Fruit fly (Drosophila melanogaster) whole organism, embryonic: ENCODE measurements around the gene Psn.

Experiments used
- Ada2b ChIP-seq: fragments of 200-800 bp; sonication (Bioruptor generic); IDR thresholded peaks from 2 replicates; pipeline ENCODE4 v1.3.6; 2022; ENCODE audit warnings: missing biosample characterization, missing genetic modification characterization
- Bteb2 ChIP-seq: fragments of 200-800 bp; sonication (Bioruptor generic); optimal IDR thresholded peaks from 2 replicates; lab custom pipeline; 2016; ENCODE audit warnings: missing biosample characterization, missing genetic modification characterization
- CG10209 ChIP-seq: fragments of 200-800 bp; sonication (Bioruptor generic); optimal IDR thresholded peaks from 3 replicates; lab custom pipeline; 2017; ENCODE audit warnings: missing biosample characterization, mild to moderate bottlenecking, missing genetic modification characterization, missing genetic modification reagents
- CG10267 ChIP-seq: fragments of 200-800 bp; sonication (Bioruptor generic); optimal IDR thresholded peaks from 2 replicates; lab custom pipeline; 2018; ENCODE audit warnings: missing biosample characterization, mild to moderate bottlenecking, missing genetic modification characterization, moderate library complexity
- CG10462 ChIP-seq: fragments of 200-800 bp; sonication (Bioruptor generic); optimal IDR thresholded peaks from 2 replicates; lab custom pipeline; 2016; ENCODE audit warnings: missing biosample characterization, missing genetic modification characterization
- CG11723 ChIP-seq: fragments of 200-800 bp; sonication (Bioruptor generic); optimal IDR thresholded peaks from 2 replicates; lab custom pipeline; 2017; ENCODE audit warnings: missing biosample characterization, mild to moderate bottlenecking, missing genetic modification characterization
- CG14860 ChIP-seq: fragments of 200-800 bp; sonication (Bioruptor generic); IDR thresholded peaks from 3 replicates; pipeline ENCODE4 v1.3.6; 2022; ENCODE audit warnings: missing biosample characterization, missing genetic modification characterization; ENCODE audit not compliant: partially characterized antibody
- CG1529 ChIP-seq: fragments of 200-800 bp; sonication (Bioruptor generic); optimal IDR thresholded peaks from 3 replicates; lab custom pipeline; 2018; ENCODE audit warnings: missing biosample characterization, missing genetic modification characterization
- CG15601 ChIP-seq: fragments of 200-800 bp; sonication (Bioruptor generic); optimal IDR thresholded peaks from 3 replicates; lab custom pipeline; 2019; ENCODE audit warnings: missing biosample characterization, mild to moderate bottlenecking, missing genetic modification characterization, moderate library complexity
- CG17912 ChIP-seq: fragments of 200-800 bp; sonication (Bioruptor generic); optimal IDR thresholded peaks from 2 replicates; lab custom pipeline; 2018; ENCODE audit warnings: missing biosample characterization, mild to moderate bottlenecking, missing genetic modification characterization
- CG18011 ChIP-seq: fragments of 200-800 bp; sonication (Bioruptor generic); optimal IDR thresholded peaks from 2 replicates; lab custom pipeline; 2017; ENCODE audit warnings: missing biosample characterization, missing genetic modification characterization, mild to moderate bottlenecking, moderate library complexity, missing genotype
- CG2889 ChIP-seq: fragments of 200-800 bp; sonication (Bioruptor generic); IDR thresholded peaks from 3 replicates; pipeline ENCODE4 v1.3.6; 2022; ENCODE audit warnings: missing biosample characterization, missing genetic modification characterization
- CG31224 ChIP-seq: fragments of 200-800 bp; sonication (Bioruptor generic); IDR thresholded peaks from 2 replicates; pipeline ENCODE4 v1.3.6; 2022; ENCODE audit warnings: missing biosample characterization, missing genetic modification characterization
- CG34224 ChIP-seq: fragments of 200-800 bp; sonication (Bioruptor generic); IDR thresholded peaks from 3 replicates; pipeline ENCODE4 v1.3.6; 2022; ENCODE audit warnings: missing biosample characterization, missing genetic modification characterization; ENCODE audit not compliant: partially characterized antibody
- CG4707 ChIP-seq: fragments of 200-800 bp; sonication (Bioruptor generic); optimal IDR thresholded peaks from 2 replicates; lab custom pipeline; 2018; ENCODE audit warnings: missing biosample characterization, mild to moderate bottlenecking, missing genetic modification characterization, moderate library complexity
- CG4854 ChIP-seq: fragments of 200-800 bp; sonication (Bioruptor generic); optimal IDR thresholded peaks from 2 replicates; lab custom pipeline; 2016; ENCODE audit warnings: missing biosample characterization, missing genetic modification characterization, inconsistent platforms
- CG5245 ChIP-seq: fragments of 200-800 bp; sonication (Bioruptor generic); optimal IDR thresholded peaks from 3 replicates; lab custom pipeline; 2016; ENCODE audit warnings: missing biosample characterization, missing genetic modification characterization
- CG6683 ChIP-seq: fragments of 200-800 bp; sonication (Bioruptor generic); optimal IDR thresholded peaks from 2 replicates; lab custom pipeline; 2017; ENCODE audit warnings: missing biosample characterization, mild to moderate bottlenecking, missing genetic modification characterization, missing genetic modification reagents
- CG6765 ChIP-seq: fragments of 200-800 bp; sonication (Bioruptor generic); optimal IDR thresholded peaks from 3 replicates; lab custom pipeline; 2017; ENCODE audit warnings: missing biosample characterization, mild to moderate bottlenecking, missing genetic modification characterization
- CG7786 ChIP-seq: fragments of 200-800 bp; sonication (Bioruptor generic); optimal IDR thresholded peaks from 2 replicates; lab custom pipeline; 2016; ENCODE audit warnings: missing biosample characterization, missing genetic modification characterization
- CG7928 ChIP-seq: fragments of 200-800 bp; sonication (Bioruptor generic); optimal IDR thresholded peaks from 2 replicates; lab custom pipeline; 2017; ENCODE audit warnings: missing biosample characterization, mild to moderate bottlenecking, missing genetic modification characterization
- CG8359 ChIP-seq: fragments of 200-800 bp; sonication (Bioruptor generic); optimal IDR thresholded peaks from 2 replicates; lab custom pipeline; 2017; ENCODE audit warnings: missing biosample characterization, mild to moderate bottlenecking, missing genetic modification characterization, borderline replicate concordance
- CG8478 ChIP-seq: fragments of >200 bp; optimal IDR thresholded peaks from 2 replicates; lab custom pipeline; 2018
- CG9609 ChIP-seq: fragments of 200-800 bp; sonication (Bioruptor generic); optimal IDR thresholded peaks from 3 replicates; lab custom pipeline; 2016; ENCODE audit warnings: missing biosample characterization, missing genetic modification characterization
- CTCF ChIP-seq: fragments of 200-800 bp; sonication (Bioruptor generic); optimal IDR thresholded peaks from 2 replicates; lab custom pipeline; 2017; ENCODE audit warnings: missing biosample characterization, mild to moderate bottlenecking, missing genetic modification characterization, moderate library complexity
- Camta ChIP-seq: fragments of 200-800 bp; sonication (Bioruptor generic); optimal IDR thresholded peaks from 2 replicates; lab custom pipeline; 2016; ENCODE audit warnings: missing biosample characterization, missing genetic modification characterization
- Chrac-16 ChIP-seq: fragments of 200-800 bp; sonication (Bioruptor generic); optimal IDR thresholded peaks from 3 replicates; lab custom pipeline; 2016; ENCODE audit warnings: missing biosample characterization, missing genetic modification characterization
- D19A ChIP-seq: fragments of 200-800 bp; optimal IDR thresholded peaks from 3 replicates; lab custom pipeline; 2019; ENCODE audit warnings: missing biosample characterization, mild to moderate bottlenecking, missing genetic modification characterization, moderate library complexity
- Dek ChIP-seq: fragments of 200-800 bp; sonication (Bioruptor generic); optimal IDR thresholded peaks from 3 replicates; lab custom pipeline; 2019; ENCODE audit warnings: missing biosample characterization, mild to moderate bottlenecking, missing genetic modification characterization, moderate library complexity
- Dp ChIP-seq: fragments of 200-800 bp; sonication (Bioruptor generic); optimal IDR thresholded peaks from 2 replicates; lab custom pipeline; 2018; ENCODE audit warnings: missing biosample characterization, mild to moderate bottlenecking, missing genetic modification characterization, moderate library complexity
- Dref ChIP-seq: fragments of 200-800 bp; sonication (Bioruptor generic); IDR thresholded peaks from 2 replicates; pipeline ENCODE4 v1.3.6; 2022; ENCODE audit warnings: missing biosample characterization, missing genetic modification characterization
- E2f1 ChIP-seq: fragments of 200-800 bp; sonication (Bioruptor generic); IDR thresholded peaks from 2 replicates; pipeline ENCODE4 v1.3.6; 2022; ENCODE audit warnings: missing biosample characterization, missing genetic modification characterization
- HLH3B ChIP-seq: fragments of 200-800 bp; sonication (Bioruptor generic); IDR thresholded peaks from 2 replicates; pipeline ENCODE4 v1.3.6; 2022; ENCODE audit warnings: missing biosample characterization, missing genetic modification characterization
- HLH4C ChIP-seq: fragments of 200-800 bp; sonication (Bioruptor generic); IDR thresholded peaks from 3 replicates; pipeline ENCODE4 v1.3.6; 2022; ENCODE audit warnings: missing biosample characterization, missing genetic modification characterization; ENCODE audit not compliant: partially characterized antibody
- Jarid2 ChIP-seq: fragments of 200-800 bp; sonication (Bioruptor generic); optimal IDR thresholded peaks from 3 replicates; lab custom pipeline; 2017; ENCODE audit warnings: mild to moderate bottlenecking, missing biosample characterization, missing genetic modification reagents, missing genetic modification characterization
- Oaz ChIP-seq: fragments of 200-800 bp; sonication (Bioruptor generic); IDR thresholded peaks from 2 replicates; pipeline ENCODE4 v1.3.6; 2022; ENCODE audit warnings: missing biosample characterization, missing genetic modification characterization
- TFAM ChIP-seq: fragments of 200-800 bp; sonication (Bioruptor generic); optimal IDR thresholded peaks from 2 replicates; lab custom pipeline; 2017; ENCODE audit warnings: missing biosample characterization, missing genetic modification characterization, inconsistent platforms
- ac ChIP-seq: fragments of 200-800 bp; sonication (Bioruptor generic); optimal IDR thresholded peaks from 3 replicates; lab custom pipeline; 2017; ENCODE audit warnings: missing biosample characterization, mild to moderate bottlenecking, missing genetic modification characterization
- chm ChIP-seq: fragments of 200-800 bp; sonication (Bioruptor generic); IDR thresholded peaks from 2 replicates; pipeline ENCODE4 v1.3.6; 2022; ENCODE audit warnings: missing biosample characterization, missing genetic modification characterization
- cwo ChIP-seq: fragments of 200-800 bp; sonication (Bioruptor generic); optimal IDR thresholded peaks from 3 replicates; lab custom pipeline; 2017; ENCODE audit warnings: missing biosample characterization, missing genetic modification characterization, mild to moderate bottlenecking, moderate library complexity, missing genetic modification reagents
- dpn ChIP-seq, 2 experiments: fragments of 200-800 bp; sonication (Bioruptor generic); optimal IDR thresholded peaks; 3 replicates each; lab custom pipeline; 2016; ENCODE audit warnings: missing biosample characterization in 2 of 2, missing genetic modification characterization in 2 of 2
- fd96Cb ChIP-seq: fragments of 200-800 bp; sonication (Bioruptor generic); optimal IDR thresholded peaks from 2 replicates; lab custom pipeline; 2018; ENCODE audit warnings: missing biosample characterization, mild to moderate bottlenecking, missing genetic modification characterization, moderate library complexity
- fu2 ChIP-seq: fragments of 200-800 bp; sonication (Bioruptor generic); optimal IDR thresholded peaks from 2 replicates; lab custom pipeline; 2016; ENCODE audit warnings: missing biosample characterization, missing genetic modification characterization
- gfzf ChIP-seq: fragments of 200-800 bp; sonication (Bioruptor generic); optimal IDR thresholded peaks from 2 replicates; lab custom pipeline; 2016; ENCODE audit warnings: missing biosample characterization, mild to moderate bottlenecking, missing genetic modification characterization, moderate library complexity
- hth ChIP-seq: fragments of >200 bp; optimal IDR thresholded peaks from 2 replicates; lab custom pipeline; 2017; ENCODE audit warnings: inconsistent platforms
- insv ChIP-seq, 2 experiments: fragments of 200-800 bp; sonication (Bioruptor generic); optimal IDR thresholded peaks; 3 replicates each; lab custom pipeline; 2016 to 2018; ENCODE audit warnings: missing biosample characterization in 2 of 2, missing genetic modification characterization in 2 of 2
- nerfin-1 ChIP-seq: fragments of 200-800 bp; sonication (Bioruptor generic); optimal IDR thresholded peaks from 3 replicates; lab custom pipeline; 2019; ENCODE audit warnings: missing biosample characterization, mild to moderate bottlenecking, missing genetic modification characterization, moderate library complexity
- stc ChIP-seq: fragments of 200-800 bp; sonication (Bioruptor generic); IDR thresholded peaks from 2 replicates; pipeline ENCODE4 v1.3.6; 2022; ENCODE audit warnings: missing biosample characterization, missing genetic modification characterization
- tap ChIP-seq: fragments of 200-800 bp; optimal IDR thresholded peaks from 3 replicates; lab custom pipeline; 2019; ENCODE audit warnings: missing biosample characterization, mild to moderate bottlenecking, missing genetic modification characterization, moderate library complexity
- toy ChIP-seq: fragments of 200-800 bp; sonication (Bioruptor generic); IDR thresholded peaks from 2 replicates; pipeline ENCODE4 v1.3.6; 2022; ENCODE audit warnings: missing biosample characterization, missing genetic modification characterization

The Psn gene

dm6 chr3L:20473021-20473799, 40.9 kb downstream of the Psn start, which contains the start of the genes CG32428 and CG5969 (continued):
- TF ChIP-seq CG31224 (GFP tag; lab: Robert Waterston, UW) (peak; percentile 52; the same call in 1 of the 2 replicates), CG2889 (GFP tag; lab: Robert Waterston, UW) (no peak; the same call in 2 of the 3 replicates), CG9609 (GFP tag; lab: Kevin White, UChicago) (no peak), Bteb2 (GFP tag; lab: Kevin White, UChicago) (no peak), CG34224 (GFP tag; lab: Robert Waterston, UW) (no peak), CG8359 (no peak), CG17912 (GFP tag; lab: Kevin White, UChicago) (no peak), D19A (tag; lab: Kevin White, UChicago) (peak; percentile 59), Jarid2 (GFP tag; lab: Kevin White, UChicago) (peak; percentile 55), CG6765 (peak; percentile 12), HLH4C (GFP tag; lab: Robert Waterston, UW) (0 out of 3 replicates have a peak, but pooled peaks have one; percentile 8), stc (GFP tag; lab: Robert Waterston, UW) (no peak), fd96Cb (tag; lab: Kevin White, UChicago) (peak; percentile 51), CG15601 (tag; lab: Kevin White, UChicago) (peak; percentile 28), Camta (GFP tag; lab: Kevin White, UChicago) (no peak), insv (GFP tag; optimal IDR thresholded peaks at IDR 0.05; lab: Kevin White, UChicago) (peak in 1 of 2 experiments; percentile 70), nerfin-1 (tag; lab: Kevin White, UChicago) (peak; percentile 20), CG7786 (GFP tag; lab: Kevin White, UChicago) (no peak), Ada2b (GFP tag; lab: Robert Waterston, UW) (peak; percentile 50), CG7928 (GFP tag; lab: Kevin White, UChicago) (peak; percentile 33), fu2 (GFP tag; lab: Kevin White, UChicago) (no peak), CG5245 (GFP tag; lab: Kevin White, UChicago) (no peak), CG1529 (no peak), CG10267 (peak; percentile 60), CG10209 (GFP tag; lab: Kevin White, UChicago) (peak; percentile 70), Oaz (GFP tag; lab: Robert Waterston, UW) (no peak), HLH3B (no peak), ac (GFP tag; lab: Kevin White, UChicago) (no peak), toy (GFP tag; lab: Robert Waterston, UW) (no peak), TFAM (GFP tag; lab: Kevin White, UChicago) (no peak), CG6683 (GFP tag; lab: Kevin White, UChicago) (no peak), cwo (GFP tag; lab: Kevin White, UChicago) (peak; percentile 56), chm (GFP tag; lab: Robert Waterston, UW) (peak; percentile 46; the same call in 1 of the 2 replicates), Dp (GFP tag; lab: Kevin White, UChicago) (peak; percentile 57), CG18011 (GFP tag; lab: Kevin White, UChicago) (no peak), CG10462 (GFP tag; lab: Kevin White, UChicago) (no peak), CG14860 (no peak), CG11723 (no peak), CG4707 (GFP tag; lab: Kevin White, UChicago) (no peak), Dek (tag; lab: Kevin White, UChicago) (peak; percentile 76), dpn (GFP tag; optimal IDR thresholded peaks at IDR 0.05; lab: Kevin White, UChicago) (peak; percentile 47 to 59), hth (lab: Kevin White, UChicago) (no peak), Chrac-16 (GFP tag; lab: Kevin White, UChicago) (peak; percentile 27), tap (tag; lab: Kevin White, UChicago) (peak; percentile 38), Dref (GFP tag; lab: Robert Waterston, UW) (peak; percentile 38; the same call in 1 of the 2 replicates), gfzf (GFP tag; lab: Kevin White, UChicago) (peak; percentile 75), E2f1 (GFP tag; lab: Robert Waterston, UW) (peak; percentile 60; the same call in 1 of the 2 replicates), CG4854 (GFP tag; lab: Kevin White, UChicago) (no peak), CG8478 (no peak), CTCF (GFP tag; lab: Kevin White, UChicago) (no peak)
